Worm (Caenorhabditis elegans): ENCODE measurements around the gene flap-1.
A peak's percentile ranks its signal among the peaks of the same experiment; 100 is the strongest.

Gene flap-1

ce11 chrIII:6971662-6972284 is 43.1 kb upstream of the flap-1 start, which contains the start of the genes eef-1A.1 and rfc-4 (continued):
- TF ChIP-seq zfp-3 (GFP tag; conservative IDR thresholded peaks at IDR 0.05) (peak; percentile 81), unc-130 (GFP tag; optimal IDR thresholded peaks at IDR 0.05) (peak; percentile 87), mes-2 (tag; optimal IDR thresholded peaks at IDR 0.05; ENCODE audit: poor library complexity, severe bottlenecking) (peak; percentile 97), nhr-6 (tag; optimal IDR thresholded peaks at IDR 0.05) (peak; percentile 96), lin-39 (tag; optimal IDR thresholded peaks at IDR 0.05) (peak; percentile 55), Y48G9A.11 (GFP tag; IDR thresholded peaks at IDR 0.05) (peak; percentile 77), daf-12 (tag; optimal IDR thresholded peaks at IDR 0.05) (no peak), snpc-1.2 (GFP tag; IDR thresholded peaks at IDR 0.05) (peak; percentile 47; the same call in 1 of the 2 replicates), daf-19 (GFP tag; conservative IDR thresholded peaks at IDR 0.05) (no peak), R02D3.7 (tag; optimal IDR thresholded peaks at IDR 0.05) (peak; percentile 11), fos-1 (tag; optimal IDR thresholded peaks at IDR 0.05) (no peak), nhr-77 (tag; optimal IDR thresholded peaks at IDR 0.05) (peak; percentile 98), nhr-42 (GFP tag; IDR thresholded peaks at IDR 0.05) (no peak), Y105C5A.15 (GFP tag; IDR thresholded peaks at IDR 0.05) (no peak), mdt-29 (GFP tag; IDR thresholded peaks at IDR 0.05) (peak; percentile 24; the same call in 1 of the 2 replicates), ctbp-1 (GFP tag; IDR thresholded peaks at IDR 0.05) (peak; percentile 78), mxl-3 (GFP tag; optimal IDR thresholded peaks at IDR 0.05) (peak; percentile 84), jun-1 (tag; optimal IDR thresholded peaks at IDR 0.05) (peak; percentile 75), sdz-12 (GFP tag; optimal IDR thresholded peaks at IDR 0.05) (no peak), lin-15B (tag; optimal IDR thresholded peaks at IDR 0.05) (peak; percentile 42), ztf-7 (tag; optimal IDR thresholded peaks at IDR 0.05) (peak; percentile 88), ZK546.5 (tag; optimal IDR thresholded peaks at IDR 0.05) (peak; percentile 79 to 99), aly-2 (tag; optimal IDR thresholded peaks at IDR 0.05) (no peak), lir-3 (tag; optimal IDR thresholded peaks at IDR 0.05) (no peak), nhr-76 (tag; optimal IDR thresholded peaks at IDR 0.05) (peak; percentile 48), nhr-10 (tag; optimal IDR thresholded peaks at IDR 0.05) (no peak), egl-43 (GFP tag; IDR thresholded peaks at IDR 0.05) (peak; percentile 63; the same call in 1 of the 2 replicates), ceh-32 (tag; optimal IDR thresholded peaks at IDR 0.05; ENCODE audit: poor library complexity) (no peak), zip-2 (tag; optimal IDR thresholded peaks at IDR 0.05) (peak; percentile 71), dmd-8 (GFP tag; IDR thresholded peaks at IDR 0.05) (no peak), pqm-1 (tag; optimal IDR thresholded peaks at IDR 0.05) (peak; percentile 41), lin-29 (GFP tag; IDR thresholded peaks at IDR 0.05) (peak; percentile 65; the same call in 1 of the 2 replicates), T26A8.4 (GFP tag; IDR thresholded peaks at IDR 0.05) (peak; percentile 85), dpl-1 (GFP tag; optimal IDR thresholded peaks at IDR 0.05) (peak; percentile 96), nhr-11 (tag; optimal IDR thresholded peaks at IDR 0.05) (peak; percentile 98), arid-1 (GFP tag; conservative IDR thresholded peaks at IDR 0.05) (peak; percentile 87), hif-1 (tag; optimal IDR thresholded peaks at IDR 0.05) (peak; percentile 68 to 93), aha-1 (tag) (peak; percentile 99), nhr-41 (GFP tag; IDR thresholded peaks at IDR 0.05) (no peak), ZK337.2 (GFP tag; IDR thresholded peaks at IDR 0.05) (no peak), F26F4.8 (GFP tag; conservative IDR thresholded peaks at IDR 0.05) (no peak), spr-3 (GFP tag; optimal IDR thresholded peaks at IDR 0.05) (peak; percentile 55), dmd-6 (GFP tag; IDR thresholded peaks at IDR 0.05) (peak; percentile 90), ztf-11 (tag; optimal IDR thresholded peaks at IDR 0.05) (no peak), mxl-2 (GFP tag; conservative IDR thresholded peaks at IDR 0.05) (no peak), egl-27 (tag; optimal IDR thresholded peaks at IDR 0.05) (no peak), ceh-62 (tag; optimal IDR thresholded peaks at IDR 0.05) (peak; percentile 9), nhr-25 (tag; optimal IDR thresholded peaks at IDR 0.05; ENCODE audit: borderline replicate concordance, insufficient read depth) (peak; percentile 95), T20F7.1 (GFP tag; optimal IDR thresholded peaks at IDR 0.05) (peak; percentile 97), lsy-2 (tag; optimal IDR thresholded peaks at IDR 0.05) (peak; percentile 98 to 100), lin-38 (GFP tag; IDR thresholded peaks at IDR 0.05) (peak; percentile 90)
